Fruit fly (Drosophila melanogaster) whole organism, pupa: ENCODE measurements around the gene CG14646.

ENCODE experiments used
- CG10348 ChIP-seq: fragments of 200-800 bp; sonication (Bioruptor generic); IDR thresholded peaks from 2 replicates; pipeline ENCODE4 v1.3.6; 2022; ENCODE audit warnings: missing biosample characterization, missing genetic modification characterization
- CG12605 ChIP-seq: fragments of 200-800 bp; sonication (Bioruptor generic); IDR thresholded peaks from 2 replicates; pipeline ENCODE4 v1.3.6; 2022; ENCODE audit warnings: missing biosample characterization, missing genetic modification characterization
- CG13204 ChIP-seq: fragments of 200-800 bp; sonication (Bioruptor generic); optimal IDR thresholded peaks from 2 replicates; lab custom pipeline; 2018; ENCODE audit warnings: missing biosample characterization, mild to moderate bottlenecking, missing genetic modification characterization, moderate library complexity
- CG14655 ChIP-seq: fragments of 200-800 bp; sonication (Bioruptor generic); optimal IDR thresholded peaks from 3 replicates; lab custom pipeline; 2017; ENCODE audit warnings: mild to moderate bottlenecking, missing biosample characterization, missing genetic modification reagents, missing genetic modification characterization
- CG15710 ChIP-seq: fragments of 200-800 bp; sonication (Bioruptor generic); optimal IDR thresholded peaks from 2 replicates; lab custom pipeline; 2018; ENCODE audit warnings: missing biosample characterization, mild to moderate bottlenecking, missing genetic modification characterization, moderate library complexity
- CG17806 ChIP-seq: fragments of 200-800 bp; sonication (Bioruptor generic); optimal IDR thresholded peaks from 2 replicates; lab custom pipeline; 2018; ENCODE audit warnings: missing biosample characterization, mild to moderate bottlenecking, missing genetic modification characterization, moderate library complexity
- CG32121 ChIP-seq: fragments of 200-800 bp; sonication (Bioruptor generic); IDR thresholded peaks from 2 replicates; pipeline ENCODE4 v1.3.6; 2022; ENCODE audit warnings: missing biosample characterization, missing genetic modification characterization
- CG34367 ChIP-seq: fragments of 200-800 bp; sonication (Bioruptor generic); optimal IDR thresholded peaks from 2 replicates; lab custom pipeline; 2018; ENCODE audit warnings: missing biosample characterization, mild to moderate bottlenecking, missing genetic modification characterization
- CG4496 ChIP-seq: fragments of 200-800 bp; sonication (Bioruptor generic); IDR thresholded peaks from 3 replicates; pipeline ENCODE4 v1.3.6; 2022; ENCODE audit warnings: missing biosample characterization, missing genetic modification characterization
- CG8159 ChIP-seq: fragments of 200-800 bp; sonication (Bioruptor generic); optimal IDR thresholded peaks from 3 replicates; lab custom pipeline; 2018; ENCODE audit warnings: missing biosample characterization, mild to moderate bottlenecking, missing genetic modification characterization, moderate library complexity
- CG8301 ChIP-seq: fragments of 200-800 bp; sonication (Bioruptor generic); optimal IDR thresholded peaks from 2 replicates; lab custom pipeline; 2018; ENCODE audit warnings: missing biosample characterization, mild to moderate bottlenecking, missing genetic modification characterization
- CG9948 ChIP-seq: fragments of 200-800 bp; sonication (Bioruptor generic); optimal IDR thresholded peaks from 2 replicates; lab custom pipeline; 2018; ENCODE audit warnings: missing biosample characterization, mild to moderate bottlenecking, missing genetic modification characterization, moderate library complexity
- D1 ChIP-seq: fragments of 200-800 bp; sonication (Bioruptor generic); optimal IDR thresholded peaks from 2 replicates; lab custom pipeline; 2018; ENCODE audit warnings: missing biosample characterization, mild to moderate bottlenecking, missing genetic modification characterization, moderate library complexity
- EcR ChIP-seq: fragments of 200-800 bp; sonication (Bioruptor generic); optimal IDR thresholded peaks from 3 replicates; lab custom pipeline; 2019; ENCODE audit warnings: missing biosample characterization, missing genetic modification characterization, mild to moderate bottlenecking, moderate library complexity, missing genetic modification reagents
- Ets98B ChIP-seq: fragments of 200-800 bp; sonication (Bioruptor generic); IDR thresholded peaks from 2 replicates; pipeline ENCODE4 v1.3.6; 2022; ENCODE audit warnings: missing biosample characterization, missing genetic modification characterization
- Pif1A ChIP-seq: fragments of 200-800 bp; sonication (Bioruptor generic); optimal IDR thresholded peaks from 3 replicates; lab custom pipeline; 2016; ENCODE audit warnings: missing biosample characterization, missing genetic modification characterization
- Pif1B ChIP-seq: fragments of 200-800 bp; sonication (Bioruptor generic); optimal IDR thresholded peaks from 3 replicates; lab custom pipeline; 2016; ENCODE audit warnings: missing biosample characterization, missing genetic modification characterization
- Snoo ChIP-seq: fragments of 200-800 bp; sonication (Bioruptor generic); optimal IDR thresholded peaks from 3 replicates; lab custom pipeline; 2017; ENCODE audit warnings: missing biosample characterization, mild to moderate bottlenecking, missing genetic modification characterization, inconsistent platforms
- fd96Ca ChIP-seq: fragments of 200-800 bp; sonication (Bioruptor generic); IDR thresholded peaks from 3 replicates; pipeline ENCODE4 v1.3.6; 2022; ENCODE audit warnings: missing biosample characterization, missing genetic modification characterization
- gl ChIP-seq: fragments of 200-800 bp; sonication (Bioruptor generic); optimal IDR thresholded peaks from 2 replicates; lab custom pipeline; 2018; ENCODE audit warnings: missing biosample characterization, mild to moderate bottlenecking, missing genetic modification characterization
- rn ChIP-seq: fragments of 200-800 bp; sonication (Bioruptor generic); IDR thresholded peaks from 2 replicates; pipeline ENCODE4 v1.3.6; 2022; ENCODE audit warnings: missing biosample characterization, missing genetic modification characterization

Gene CG14646

DNA sequence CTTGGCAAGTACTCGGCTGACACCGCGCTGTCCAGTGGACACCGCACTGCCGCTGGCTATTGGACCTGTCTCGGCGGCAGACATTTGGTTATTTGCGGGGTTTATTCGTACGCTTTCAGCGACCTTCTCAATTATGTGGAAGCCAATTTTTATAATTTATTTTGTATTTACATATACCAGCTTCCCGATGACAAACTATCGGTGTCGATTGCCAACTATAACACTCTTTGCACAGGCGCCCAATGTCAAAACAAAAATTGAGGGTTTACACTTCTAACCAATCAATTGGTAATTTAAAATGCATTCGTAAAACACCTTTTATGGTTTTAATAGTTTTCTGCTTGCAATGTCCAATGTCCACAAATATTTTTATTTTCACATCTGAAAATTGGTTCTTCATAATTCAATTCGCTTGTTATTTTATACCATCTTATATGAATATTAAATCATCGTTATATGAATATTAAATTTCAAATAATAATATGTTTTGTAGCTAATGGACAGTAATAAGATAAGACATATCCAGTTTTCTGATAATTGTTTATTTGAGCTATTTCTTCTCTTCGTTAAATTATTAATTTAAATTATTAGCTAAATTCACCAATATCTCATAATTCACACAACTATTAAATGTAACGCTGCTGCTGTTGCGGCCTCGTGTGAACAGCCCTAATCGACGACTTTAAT, 9.8 kb downstream of the CG14646 start:
- TF ChIP-seq Pif1A (GFP tag; lab: Kevin White, UChicago) (no peak), CG8159 (peak; percentile 56), CG9948 (peak; percentile 12), CG32121 (no peak), CG15710 (tag; lab: Kevin White, UChicago) (peak; percentile 25), CG12605 (no peak), fd96Ca (GFP tag; lab: Robert Waterston, UW) (0 out of 3 replicates have a peak, but pooled peaks have one; percentile 30), EcR (GFP tag; lab: Kevin White, UChicago) (no peak)

- TF ChIP-seq CG10348 (GFP tag; lab: Robert Waterston, UW), result no peak
- no peak for TF ChIP-seq D1 (tag; lab: Kevin White, UChicago)
- TF ChIP-seq CG32121, result no peak
- TF ChIP-seq CG14655 (GFP tag; lab: Kevin White, UChicago), result no peak
- no peak for TF ChIP-seq CG34367 (tag; lab: Kevin White, UChicago)
- no peak for TF ChIP-seq gl
Observed at dm6 chr3R:4400497-4400833, 10.3 kb downstream of the CG14646 start, which contains the start of gene CG14647. CG14647 (plus strand) TSS chr3R:4400510.

DNA sequence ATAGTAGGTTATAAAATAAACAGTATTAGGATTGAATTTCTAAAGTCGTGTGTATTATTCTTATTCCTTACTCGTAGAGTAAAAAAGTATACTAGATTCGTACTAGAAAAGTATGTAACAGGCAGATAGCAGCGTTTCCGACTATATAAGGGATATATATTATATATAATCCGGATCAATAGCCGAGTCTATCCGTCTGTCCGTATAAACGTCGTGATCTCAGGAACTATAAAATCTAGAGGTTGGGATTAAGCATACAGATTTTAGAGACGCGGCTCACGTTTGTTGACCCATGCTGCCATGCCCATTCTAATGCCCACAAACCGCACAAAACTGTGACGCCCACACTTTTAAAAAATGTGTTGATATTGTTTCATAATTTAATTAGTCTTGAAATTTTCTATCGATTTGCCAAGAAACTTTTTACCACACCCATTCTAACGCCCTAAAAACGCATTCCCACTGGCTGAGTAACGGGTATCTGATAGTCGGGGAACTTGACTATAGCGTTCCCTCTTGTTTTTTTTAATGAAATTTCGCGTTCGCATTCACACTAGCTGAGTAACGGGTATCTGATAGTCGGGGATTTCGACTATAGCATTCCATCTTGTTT, 11.9 kb downstream of the CG14646 start, which contains the start of gene CG9853:
Gene CG9853, minus strand, starts transcription at position 51 of the 613 bp plus-strand sequence.
- TF ChIP-seq CG32121 (no peak), CG8301 (tag; lab: Kevin White, UChicago) (no peak), D1 (tag; lab: Kevin White, UChicago) (no peak), CG13204 (GFP tag; lab: Kevin White, UChicago) (no peak), Snoo (no peak), CG8159 (no peak), fd96Ca (GFP tag; lab: Robert Waterston, UW) (no peak), CG10348 (GFP tag; lab: Robert Waterston, UW) (no peak), CG15710 (tag; lab: Kevin White, UChicago) (no peak), CG9948 (no peak), Ets98B (GFP tag; lab: Robert Waterston, UW) (no peak), EcR (GFP tag; lab: Kevin White, UChicago) (no peak), gl (no peak), CG14655 (GFP tag; lab: Kevin White, UChicago) (no peak), rn (GFP tag; lab: Robert Waterston, UW) (no peak), CG12605 (no peak), Pif1A (GFP tag; lab: Kevin White, UChicago) (no peak), Pif1B (GFP tag; lab: Kevin White, UChicago) (no peak)

DNA sequence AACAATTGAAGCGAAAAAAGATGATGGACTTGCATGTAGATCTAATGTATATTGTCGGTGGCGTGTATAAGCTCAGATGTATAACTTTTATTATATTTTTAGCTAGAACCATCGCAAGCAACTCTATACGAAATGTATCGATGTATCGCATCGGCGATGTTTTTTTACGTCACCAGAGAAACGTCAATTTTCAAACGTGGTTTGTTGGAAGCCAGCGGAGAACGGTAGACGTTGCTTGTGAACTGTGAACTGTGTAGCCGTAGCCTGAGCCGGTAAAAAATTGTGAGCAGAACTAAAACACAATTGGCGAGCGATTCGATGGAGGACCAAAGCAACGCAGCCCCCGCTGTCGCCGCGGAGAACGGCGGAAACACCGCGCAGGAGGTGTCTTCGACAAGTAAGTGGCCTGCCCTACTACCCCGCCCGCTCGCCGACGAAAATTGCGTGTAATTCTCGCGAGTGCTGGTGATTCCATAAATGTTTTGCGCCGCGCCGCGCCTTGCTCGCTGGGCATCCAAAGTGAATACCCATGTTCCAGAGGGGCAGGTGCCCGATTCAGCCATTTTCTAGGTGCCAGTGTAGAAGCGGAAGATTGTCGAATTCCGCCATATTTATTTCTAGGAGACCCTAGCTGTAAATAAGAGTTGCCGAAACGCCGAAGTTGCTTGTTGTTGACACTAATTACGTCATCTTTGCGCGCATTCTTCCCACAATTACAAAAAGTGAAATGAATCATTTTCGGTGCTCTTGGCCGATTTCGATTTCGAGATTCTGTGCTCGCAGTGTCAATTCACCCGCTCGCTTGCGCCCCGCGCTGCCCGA, 12.9 kb downstream of the CG14646 start, which contains the start of gene lost:
Gene lost, plus strand, starts transcription at position 193 of the 822 bp plus-strand sequence.
- TF ChIP-seq Pif1B (GFP tag; lab: Kevin White, UChicago) (no peak), CG32121 (peak; percentile 24; the same call in 1 of the 2 replicates), CG4496 (GFP tag; lab: Robert Waterston, UW) (peak; percentile 54; the same call in 1 of the 3 replicates), CG17806 (no peak), CG12605 (no peak), D1 (tag; lab: Kevin White, UChicago) (peak; percentile 42), Ets98B (GFP tag; lab: Robert Waterston, UW) (peak; percentile 37), CG13204 (GFP tag; lab: Kevin White, UChicago) (no peak), CG14655 (GFP tag; lab: Kevin White, UChicago) (no peak), CG34367 (tag; lab: Kevin White, UChicago) (no peak), fd96Ca (GFP tag; lab: Robert Waterston, UW) (peak; percentile 39; the same call in 1 of the 3 replicates), Snoo (peak; percentile 33), EcR (GFP tag; lab: Kevin White, UChicago) (no peak), Pif1A (GFP tag; lab: Kevin White, UChicago) (no peak), gl (no peak), CG10348 (GFP tag; lab: Robert Waterston, UW) (no peak), CG8159 (no peak), CG15710 (tag; lab: Kevin White, UChicago) (no peak), CG8301 (tag; lab: Kevin White, UChicago) (no peak), CG9948 (no peak), rn (GFP tag; lab: Robert Waterston, UW) (no peak)

- no peak for TF ChIP-seq CG4496 (GFP tag; lab: Robert Waterston, UW)
- peak; percentile 77 for TF ChIP-seq EcR (GFP tag; lab: Kevin White, UChicago)
- TF ChIP-seq CG17806, result peak; percentile 10
- no peak for TF ChIP-seq CG34367 (tag; lab: Kevin White, UChicago)
- TF ChIP-seq CG14655 (GFP tag; lab: Kevin White, UChicago), result no peak
- TF ChIP-seq CG12605, result no peak
- no peak for TF ChIP-seq rn (GFP tag; lab: Robert Waterston, UW)
- no peak for TF ChIP-seq Ets98B (GFP tag; lab: Robert Waterston, UW)
- no peak for TF ChIP-seq CG32121
- TF ChIP-seq CG8301 (tag; lab: Kevin White, UChicago), result peak; percentile 8
- TF ChIP-seq Pif1B (GFP tag; lab: Kevin White, UChicago), result peak; percentile 15
- peak; percentile 1 for TF ChIP-seq CG15710 (tag; lab: Kevin White, UChicago)
- no peak for TF ChIP-seq CG13204 (GFP tag; lab: Kevin White, UChicago)
- no peak for TF ChIP-seq D1 (tag; lab: Kevin White, UChicago)
- no peak for TF ChIP-seq Pif1A (GFP tag; lab: Kevin White, UChicago)
- TF ChIP-seq gl, result no peak
- TF ChIP-seq CG8159, result no peak
- TF ChIP-seq fd96Ca (GFP tag; lab: Robert Waterston, UW), result 0 out of 3 replicates have a peak, but pooled peaks have one; percentile 30
- peak; percentile 8 for TF ChIP-seq CG9948
- TF ChIP-seq CG10348 (GFP tag; lab: Robert Waterston, UW), result no peak
- TF ChIP-seq Snoo, result no peak
Observed at dm6 chr3R:4403706-4404392, 13.7 kb downstream of the CG14646 start.
